Worm (Caenorhabditis elegans): ENCODE measurements around the gene isp-1.
A peak's percentile ranks its signal among the peaks of the same experiment; 100 is the strongest.

The isp-1 gene

ce11 chrIV:8169674-8170073, 33.8 kb upstream of the isp-1 start, which contains the start of gene C07G1.15:
Gene C07G1.15 (plus strand): TSS chrIV:8169974.
- no peak for TF ChIP-seq dmd-8 (GFP tag; IDR thresholded peaks at IDR 0.05)
- TF ChIP-seq lin-29 (GFP tag; IDR thresholded peaks at IDR 0.05), result no peak
- no peak for TF ChIP-seq zfp-3 (GFP tag; conservative IDR thresholded peaks at IDR 0.05)
- no peak for TF ChIP-seq madf-9 (GFP tag; conservative IDR thresholded peaks at IDR 0.05)
- TF ChIP-seq vab-7 (GFP tag; IDR thresholded peaks at IDR 0.05), result no peak
- TF ChIP-seq dpl-1 (GFP tag; optimal IDR thresholded peaks at IDR 0.05), result no peak
- no peak for TF ChIP-seq dmd-9 (GFP tag; IDR thresholded peaks at IDR 0.05)
- TF ChIP-seq madf-5 (GFP tag; IDR thresholded peaks at IDR 0.05), result no peak
- no peak for TF ChIP-seq attf-4 (tag; optimal IDR thresholded peaks at IDR 0.05)
- TF ChIP-seq pqm-1 (tag; optimal IDR thresholded peaks at IDR 0.05), result no peak
- no peak for TF ChIP-seq egl-27 (tag; optimal IDR thresholded peaks at IDR 0.05)
- TF ChIP-seq ztf-7 (tag; optimal IDR thresholded peaks at IDR 0.05), result no peak
- no peak for TF ChIP-seq nhr-76 (tag; optimal IDR thresholded peaks at IDR 0.05)
- no peak for TF ChIP-seq zag-1 (tag; optimal IDR thresholded peaks at IDR 0.05)
- no peak for TF ChIP-seq hif-1 (tag; optimal IDR thresholded peaks at IDR 0.05)
- no peak for TF ChIP-seq pha-4 (GFP tag; IDR thresholded peaks at IDR 0.05)
- TF ChIP-seq pha-4 (tag; optimal IDR thresholded peaks at IDR 0.05), result no peak
- TF ChIP-seq zip-11 (GFP tag; IDR thresholded peaks at IDR 0.05), result no peak
- TF ChIP-seq nhr-10 (tag; optimal IDR thresholded peaks at IDR 0.05), result no peak
- TF ChIP-seq ceh-82 (tag; optimal IDR thresholded peaks at IDR 0.05), result no peak

ce11 chrIV:8168660-8169059, 32.8 kb upstream of the isp-1 start, which contains the start of gene clec-52:
Gene clec-52 (minus strand): TSS chrIV:8168760.
- TF ChIP-seq mxl-2 (GFP tag; conservative IDR thresholded peaks at IDR 0.05), result no peak
- TF ChIP-seq pqm-1 (tag; optimal IDR thresholded peaks at IDR 0.05), result peak; percentile 33
- no peak for TF ChIP-seq zip-2 (tag; optimal IDR thresholded peaks at IDR 0.05)
- no peak for TF ChIP-seq daf-8 (GFP tag; IDR thresholded peaks at IDR 0.05)
- peak; percentile 2 for TF ChIP-seq nhr-28 (tag; optimal IDR thresholded peaks at IDR 0.05)
- no peak for TF ChIP-seq tra-1 (GFP tag; IDR thresholded peaks at IDR 0.05)
- no peak for TF ChIP-seq nhr-77 (tag; optimal IDR thresholded peaks at IDR 0.05)
- TF ChIP-seq lin-29 (GFP tag; IDR thresholded peaks at IDR 0.05), result no peak
- TF ChIP-seq mdt-29 (GFP tag; IDR thresholded peaks at IDR 0.05), result no peak
- no peak for TF ChIP-seq dmd-9 (GFP tag; IDR thresholded peaks at IDR 0.05)
- no peak for TF ChIP-seq attf-4 (tag; optimal IDR thresholded peaks at IDR 0.05)
- peak; percentile 9 for TF ChIP-seq dve-1 (tag; optimal IDR thresholded peaks at IDR 0.05; ENCODE audit: insufficient read depth)
- TF ChIP-seq T20F7.1 (GFP tag; optimal IDR thresholded peaks at IDR 0.05), result no peak
- TF ChIP-seq unc-62 (GFP tag; optimal IDR thresholded peaks at IDR 0.05 in 1 of 2), result no peak
- no peak for TF ChIP-seq unc-62 (tag; optimal IDR thresholded peaks at IDR 0.05)

ce11 chrIV:8165950-8166349, 30.1 kb upstream of the isp-1 start, which contains the start of gene B0218.7:
Gene B0218.7 (minus strand): TSS chrIV:8166050.
- TF ChIP-seq rbr-2 (tag; optimal IDR thresholded peaks at IDR 0.05) (no peak), arid-1 (GFP tag; conservative IDR thresholded peaks at IDR 0.05) (no peak), nhr-11 (tag; optimal IDR thresholded peaks at IDR 0.05) (no peak), F26F4.8 (GFP tag; conservative IDR thresholded peaks at IDR 0.05) (no peak)

- TF ChIP-seq ZK546.5 (tag; optimal IDR thresholded peaks at IDR 0.05) (no peak), unc-62 (GFP tag; optimal IDR thresholded peaks at IDR 0.05 in 1 of 2) (peak in 1 of 2 experiments; percentile 94), unc-62 (tag; optimal IDR thresholded peaks at IDR 0.05) (no peak), nhr-76 (tag; optimal IDR thresholded peaks at IDR 0.05) (no peak), hmg-1.1 (GFP tag; IDR thresholded peaks at IDR 0.05) (no peak)
Measured at ce11 chrIV:8164515-8164914, 28.7 kb upstream of the isp-1 start.

Measured in whole organism, L4 larva.